Fruit fly (Drosophila melanogaster): ENCODE data around the gene iPLA2-VIA.

iPLA2-VIA gene

DNA sequence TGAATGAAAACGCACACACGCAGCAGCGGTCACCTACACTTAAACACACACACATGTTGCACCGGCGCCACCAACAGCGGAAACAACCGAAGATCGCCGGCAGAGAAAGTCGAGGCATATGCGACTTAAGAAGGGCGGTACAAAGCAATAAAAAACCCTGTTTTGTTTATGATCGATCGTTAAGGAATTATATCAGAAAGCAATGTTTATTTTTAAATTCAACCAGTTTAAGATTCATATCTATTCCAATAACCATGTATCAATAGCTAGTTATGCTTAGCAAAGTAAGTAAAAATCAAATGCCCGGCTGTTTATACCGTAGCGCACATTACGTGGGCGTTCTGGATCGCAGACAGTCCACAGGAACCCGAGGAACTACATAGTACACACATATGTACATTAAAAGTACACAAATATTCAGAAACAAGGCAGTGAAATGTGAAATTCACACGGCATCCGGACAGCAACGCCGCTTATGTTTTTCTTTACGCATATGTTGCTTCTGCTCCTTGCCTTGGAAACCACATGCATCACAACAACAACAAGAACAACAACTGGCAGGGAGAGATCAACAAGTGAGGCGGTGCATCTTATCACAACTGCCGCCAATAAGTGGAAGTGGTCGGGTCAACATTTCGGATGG lies 8.2 kb downstream of the iPLA2-VIA start (continued):
- TF ChIP-seq sc (optimal IDR thresholded peaks at IDR 0.05) (no peak), sc (GFP tag; optimal IDR thresholded peaks at IDR 0.05) (peak; percentile 98), CG7928 (GFP tag; optimal IDR thresholded peaks at IDR 0.05) (peak; percentile 71), CG6654 (GFP tag; optimal IDR thresholded peaks at IDR 0.05) (peak; percentile 92), Adf1 (GFP tag; IDR thresholded peaks at IDR 0.05) (peak; percentile 62), lilli (GFP tag; optimal IDR thresholded peaks at IDR 0.05) (peak; percentile 96), CG9932 (GFP tag; IDR thresholded peaks at IDR 0.05) (peak; percentile 91), mld (GFP tag; IDR thresholded peaks at IDR 0.05; ENCODE audit: partially characterized antibody) (no peak), CG13624 (GFP tag; optimal IDR thresholded peaks at IDR 0.05) (peak; percentile 95), ken (GFP tag; IDR thresholded peaks at IDR 0.05) (peak; percentile 97), Opbp (GFP tag; IDR thresholded peaks at IDR 0.05; ENCODE audit: partially characterized antibody) (no peak), shn (GFP tag; optimal IDR thresholded peaks at IDR 0.05) (peak; percentile 97), Oli (tag; optimal IDR thresholded peaks at IDR 0.05) (peak; percentile 97), nmo (GFP tag; optimal IDR thresholded peaks at IDR 0.05) (peak; percentile 98), CG7987 (GFP tag; optimal IDR thresholded peaks at IDR 0.05) (peak; percentile 90), Hr78 (GFP tag; optimal IDR thresholded peaks at IDR 0.05) (peak in 1 of 2 experiments; percentile 93), row (GFP tag; IDR thresholded peaks at IDR 0.05) (peak; percentile 98), CG16779 (GFP tag; IDR thresholded peaks at IDR 0.05) (peak; percentile 93), B-H1 (GFP tag; IDR thresholded peaks at IDR 0.05) (peak; percentile 93), CG3281 (GFP tag; optimal IDR thresholded peaks at IDR 0.05) (peak; percentile 93), CG2129 (GFP tag; IDR thresholded peaks at IDR 0.05; ENCODE audit: partially characterized antibody) (no peak), CG6689 (GFP tag; IDR thresholded peaks at IDR 0.05) (peak; percentile 98), Sry-β (GFP tag; optimal IDR thresholded peaks at IDR 0.05) (peak; percentile 52), CTCF (GFP tag; optimal IDR thresholded peaks at IDR 0.05) (peak; percentile 72), lola (GFP tag; optimal IDR thresholded peaks at IDR 0.05) (peak in 1 of 3 experiments; percentile 99), CG11696 (GFP tag; IDR thresholded peaks at IDR 0.05) (peak; percentile 90), CG14860 (GFP tag; IDR thresholded peaks at IDR 0.05; ENCODE audit: partially characterized antibody) (no peak), CG14710 (tag; optimal IDR thresholded peaks at IDR 0.05) (peak; percentile 98), Dip2 (GFP tag; IDR thresholded peaks at IDR 0.05) (peak; percentile 65), CG9437 (GFP tag; optimal IDR thresholded peaks at IDR 0.05) (peak; percentile 86), CG4424 (GFP tag; optimal IDR thresholded peaks at IDR 0.05) (peak; percentile 99), vvl (GFP tag; IDR thresholded peaks at IDR 0.05) (peak; percentile 99), CG10654 (GFP tag; optimal IDR thresholded peaks at IDR 0.05) (peak; percentile 98), eyg (GFP tag; optimal IDR thresholded peaks at IDR 0.05) (peak; percentile 93), CG14441 (GFP tag; IDR thresholded peaks at IDR 0.05) (peak; percentile 95), dan (GFP tag; IDR thresholded peaks at IDR 0.05) (peak; percentile 99), ase (GFP tag; IDR thresholded peaks at IDR 0.05) (peak; percentile 97), Lpt (GFP tag; optimal IDR thresholded peaks at IDR 0.05) (no peak), gcm2 (GFP tag; optimal IDR thresholded peaks at IDR 0.05) (peak; percentile 96), chn (GFP tag; optimal IDR thresholded peaks at IDR 0.05) (peak; percentile 98), CG31365 (tag; optimal IDR thresholded peaks at IDR 0.05) (peak; percentile 88), CG2678 (tag; optimal IDR thresholded peaks at IDR 0.05) (peak; percentile 97), CG6175 (GFP tag; IDR thresholded peaks at IDR 0.05) (peak; percentile 89), Hand (GFP tag; optimal IDR thresholded peaks at IDR 0.05) (peak; percentile 79), CG9727 (GFP tag; optimal IDR thresholded peaks at IDR 0.05) (peak; percentile 99), Ets97D (GFP tag; optimal IDR thresholded peaks at IDR 0.05) (peak; percentile 88), Awh (GFP tag; IDR thresholded peaks at IDR 0.05) (peak; percentile 98), CG8944 (GFP tag; optimal IDR thresholded peaks at IDR 0.05) (peak; percentile 97), Dll (GFP tag; IDR thresholded peaks at IDR 0.05; ENCODE audit: partially characterized antibody) (no peak), lov (optimal IDR thresholded peaks at IDR 0.05) (no peak), lov (GFP tag; IDR thresholded peaks at IDR 0.05) (peak; percentile 98)

All from whole organism, embryonic.